Fruit fly (Drosophila melanogaster) whole organism, embryonic: ENCODE data around the gene CG7650.

ENCODE experiments used
- ATbp ChIP-seq: fragments of 200-800 bp; sonication (Bioruptor generic); optimal IDR thresholded peaks from 2 replicates; lab custom pipeline; 2017; ENCODE audit warnings: missing biosample characterization, mild to moderate bottlenecking, missing genetic modification characterization, missing genetic modification reagents
- Bgb ChIP-seq: fragments of 200-800 bp; sonication (Bioruptor generic); IDR thresholded peaks from 2 replicates; pipeline ENCODE4 v1.3.6; 2022; ENCODE audit warnings: missing biosample characterization, missing genetic modification characterization; ENCODE audit not compliant: partially characterized antibody
- CG11504 ChIP-seq: fragments of 200-800 bp; sonication (Bioruptor generic); optimal IDR thresholded peaks from 3 replicates; lab custom pipeline; 2019; ENCODE audit warnings: missing biosample characterization, mild to moderate bottlenecking, missing genetic modification characterization, moderate library complexity
- CG13287 ChIP-seq: fragments of 200-800 bp; sonication (Bioruptor generic); IDR thresholded peaks from 2 replicates; pipeline ENCODE4 v1.3.6; 2022; ENCODE audit warnings: missing biosample characterization, missing genetic modification characterization; ENCODE audit not compliant: partially characterized antibody
- CG15479 ChIP-seq: fragments of 200-800 bp; sonication (Bioruptor generic); optimal IDR thresholded peaks from 3 replicates; lab custom pipeline; 2019; ENCODE audit warnings: missing biosample characterization, mild to moderate bottlenecking, missing genetic modification characterization, moderate library complexity
- CG16779 ChIP-seq: fragments of 200-800 bp; sonication (Bioruptor generic); IDR thresholded peaks from 2 replicates; pipeline ENCODE4 v1.3.6; 2022; ENCODE audit warnings: missing biosample characterization, missing genetic modification characterization
- CG17802 ChIP-seq: fragments of 200-800 bp; sonication (Bioruptor generic); optimal IDR thresholded peaks from 2 replicates; lab custom pipeline; 2018; ENCODE audit warnings: missing biosample characterization, mild to moderate bottlenecking, missing genetic modification characterization, moderate library complexity
- CG2116 ChIP-seq: fragments of 200-800 bp; sonication (Bioruptor generic); optimal IDR thresholded peaks from 3 replicates; lab custom pipeline; 2018; ENCODE audit warnings: missing biosample characterization, mild to moderate bottlenecking, missing genetic modification characterization
- CG33557 ChIP-seq: fragments of 200-800 bp; sonication (Bioruptor generic); optimal IDR thresholded peaks from 2 replicates; lab custom pipeline; 2019; ENCODE audit warnings: missing biosample characterization, mild to moderate bottlenecking, missing genetic modification characterization, moderate library complexity
- CG34224 ChIP-seq: fragments of 200-800 bp; sonication (Bioruptor generic); IDR thresholded peaks from 3 replicates; pipeline ENCODE4 v1.3.6; 2022; ENCODE audit warnings: missing biosample characterization, missing genetic modification characterization; ENCODE audit not compliant: partially characterized antibody
- CG3995 ChIP-seq: fragments of 200-800 bp; sonication (Bioruptor generic); optimal IDR thresholded peaks from 3 replicates; lab custom pipeline; 2016; ENCODE audit warnings: missing biosample characterization, missing genetic modification characterization
- CG42726 ChIP-seq: fragments of 200-800 bp; sonication (Bioruptor generic); IDR thresholded peaks from 2 replicates; pipeline ENCODE4 v1.3.6; 2022; ENCODE audit warnings: missing biosample characterization, missing genetic modification characterization; ENCODE audit not compliant: partially characterized antibody
- CG43689 ChIP-seq: fragments of 200-800 bp; sonication (Bioruptor generic); IDR thresholded peaks from 2 replicates; pipeline ENCODE4 v1.3.6; 2022; ENCODE audit warnings: missing biosample characterization, missing genetic modification characterization
- CG4854 ChIP-seq: fragments of 200-800 bp; sonication (Bioruptor generic); optimal IDR thresholded peaks from 2 replicates; lab custom pipeline; 2016; ENCODE audit warnings: missing biosample characterization, missing genetic modification characterization, inconsistent platforms
- CG5245 ChIP-seq: fragments of 200-800 bp; sonication (Bioruptor generic); optimal IDR thresholded peaks from 3 replicates; lab custom pipeline; 2016; ENCODE audit warnings: missing biosample characterization, missing genetic modification characterization
- CG6765 ChIP-seq: fragments of 200-800 bp; sonication (Bioruptor generic); optimal IDR thresholded peaks from 3 replicates; lab custom pipeline; 2017; ENCODE audit warnings: missing biosample characterization, mild to moderate bottlenecking, missing genetic modification characterization
- CG8290 ChIP-seq, 3 experiments: fragments of 200-800 bp; sonication (Bioruptor generic); optimal IDR thresholded peaks; 2 replicates each; lab custom pipeline; 2016 to 2019; ENCODE audit warnings: missing biosample characterization in 3 of 3, missing genetic modification characterization in 3 of 3, mild to moderate bottlenecking in 2 of 3, moderate library complexity in 1 of 3
- CHES-1-like ChIP-seq: fragments of 200-800 bp; sonication (Bioruptor generic); optimal IDR thresholded peaks from 2 replicates; lab custom pipeline; 2016; ENCODE audit warnings: missing biosample characterization, missing genetic modification characterization
- Dp ChIP-seq: fragments of 200-800 bp; sonication (Bioruptor generic); optimal IDR thresholded peaks from 2 replicates; lab custom pipeline; 2018; ENCODE audit warnings: missing biosample characterization, mild to moderate bottlenecking, missing genetic modification characterization, moderate library complexity
- Drgx ChIP-seq: fragments of 200-800 bp; sonication (Bioruptor generic); IDR thresholded peaks from 2 replicates; pipeline ENCODE4 v1.3.6; 2022; ENCODE audit warnings: missing biosample characterization, missing genetic modification characterization
- H2.0 ChIP-seq: fragments of 200-800 bp; sonication (Bioruptor generic); IDR thresholded peaks from 2 replicates; pipeline ENCODE4 v1.3.6; 2022; ENCODE audit warnings: missing biosample characterization, missing genetic modification characterization
- Hey ChIP-seq: fragments of 200-800 bp; sonication (Bioruptor generic); optimal IDR thresholded peaks from 3 replicates; lab custom pipeline; 2018; ENCODE audit warnings: missing biosample characterization, mild to moderate bottlenecking, missing genetic modification characterization
- Hr51 ChIP-seq, 2 experiments: fragments of 200-800 bp; sonication (Bioruptor generic); optimal IDR thresholded peaks; 2 replicates in 1 of 2; 3 replicates in 1 of 2; lab custom pipeline; 2016 to 2018; ENCODE audit warnings: missing biosample characterization in 2 of 2, missing genetic modification characterization in 2 of 2, mild to moderate bottlenecking in 1 of 2, moderate library complexity in 1 of 2
- MBD-R2 ChIP-seq: fragments of 200-800 bp; sonication (Bioruptor generic); IDR thresholded peaks from 2 replicates; pipeline ENCODE4 v1.3.6; 2022; ENCODE audit warnings: missing biosample characterization, missing genetic modification characterization
- MESR4 ChIP-seq: fragments of 200-800 bp; sonication (Bioruptor generic); optimal IDR thresholded peaks from 2 replicates; lab custom pipeline; 2018; ENCODE audit warnings: missing biosample characterization, mild to moderate bottlenecking, missing genetic modification characterization, moderate library complexity
- NC2β ChIP-seq: fragments of 200-800 bp; sonication (Bioruptor generic); optimal IDR thresholded peaks from 2 replicates; lab custom pipeline; 2016; ENCODE audit warnings: missing biosample characterization, missing genetic modification characterization
- NFAT ChIP-seq: fragments of 200-800 bp; sonication (Bioruptor generic); IDR thresholded peaks from 2 replicates; pipeline ENCODE4 v1.3.6; 2022; ENCODE audit warnings: missing biosample characterization, missing genetic modification characterization
- PHDP ChIP-seq: fragments of 200-800 bp; sonication (Bioruptor generic); optimal IDR thresholded peaks from 3 replicates; lab custom pipeline; 2018; ENCODE audit warnings: missing biosample characterization, mild to moderate bottlenecking, missing genetic modification characterization, moderate library complexity
- Pdp1 ChIP-seq, 2 experiments: fragments of 200-800 bp; sonication (Bioruptor generic); optimal IDR thresholded peaks; 3 replicates each; lab custom pipeline; 2016; ENCODE audit warnings: missing biosample characterization in 2 of 2, missing genetic modification characterization in 2 of 2, mild to moderate bottlenecking in 1 of 2, moderate library complexity in 1 of 2
- Ravus ChIP-seq: fragments of 200-800 bp; sonication (Bioruptor generic); IDR thresholded peaks from 2 replicates; pipeline ENCODE4 v1.3.6; 2022; ENCODE audit warnings: missing biosample characterization, missing genetic modification characterization
- Scr ChIP-seq: fragments of 200-800 bp; sonication (Bioruptor generic); IDR thresholded peaks from 2 replicates; pipeline ENCODE4 v1.3.6; 2022; ENCODE audit warnings: missing biosample characterization, missing genetic modification characterization; ENCODE audit not compliant: partially characterized antibody
- Usf ChIP-seq: fragments of 200-800 bp; sonication (Bioruptor generic); optimal IDR thresholded peaks from 2 replicates; lab custom pipeline; 2017; ENCODE audit warnings: missing genotype, missing biosample characterization, missing genetic modification characterization
- YL-1 ChIP-seq: fragments of 200-800 bp; sonication (Bioruptor generic); optimal IDR thresholded peaks from 3 replicates; lab custom pipeline; 2017; ENCODE audit warnings: missing biosample characterization, mild to moderate bottlenecking, missing genetic modification characterization
- ac ChIP-seq: fragments of 200-800 bp; sonication (Bioruptor generic); optimal IDR thresholded peaks from 3 replicates; lab custom pipeline; 2017; ENCODE audit warnings: missing biosample characterization, mild to moderate bottlenecking, missing genetic modification characterization
- bbx ChIP-seq: fragments of 200-800 bp; sonication (Bioruptor generic); IDR thresholded peaks from 2 replicates; pipeline ENCODE4 v1.3.6; 2022; ENCODE audit warnings: missing biosample characterization, missing genetic modification characterization; ENCODE audit not compliant: partially characterized antibody
- chm ChIP-seq: fragments of 200-800 bp; sonication (Bioruptor generic); IDR thresholded peaks from 2 replicates; pipeline ENCODE4 v1.3.6; 2022; ENCODE audit warnings: missing biosample characterization, missing genetic modification characterization
- fd102C ChIP-seq: fragments of 200-800 bp; sonication (Bioruptor generic); optimal IDR thresholded peaks from 2 replicates; lab custom pipeline; 2018; ENCODE audit warnings: missing biosample characterization, mild to moderate bottlenecking, missing genetic modification characterization, moderate library complexity
- gfzf ChIP-seq: fragments of 200-800 bp; sonication (Bioruptor generic); optimal IDR thresholded peaks from 2 replicates; lab custom pipeline; 2016; ENCODE audit warnings: missing biosample characterization, mild to moderate bottlenecking, missing genetic modification characterization, moderate library complexity
- gsb ChIP-seq: fragments of 200-800 bp; sonication (Bioruptor generic); IDR thresholded peaks from 2 replicates; pipeline ENCODE4 v1.3.6; 2022; ENCODE audit warnings: missing biosample characterization, missing genetic modification characterization
- jing ChIP-seq: fragments of 200-800 bp; sonication (Bioruptor generic); optimal IDR thresholded peaks from 2 replicates; lab custom pipeline; 2018; ENCODE audit warnings: missing biosample characterization, mild to moderate bottlenecking, missing genetic modification characterization
- prd ChIP-seq, 3 experiments: fragments of >200 bp in 2 of 3; fragments of 200-800 bp in 1 of 3; sonication (Bioruptor generic) in 1 of 3; optimal IDR thresholded peaks in 2 of 3; IDR thresholded peaks in 1 of 3; 2 replicates in 2 of 3; 3 replicates in 1 of 3; pipeline versions ENCODE4 v1.3.6 to Lab custom; 2017 to 2022; ENCODE audit warnings: missing biosample characterization in 1 of 3, missing genetic modification characterization in 1 of 3
- pzg ChIP-seq: fragments of 200-800 bp; sonication (Bioruptor generic); optimal IDR thresholded peaks from 3 replicates; lab custom pipeline; 2018; ENCODE audit warnings: missing biosample characterization, mild to moderate bottlenecking, missing genetic modification characterization, moderate library complexity
- sna ChIP-seq: fragments of 200-800 bp; sonication (Bioruptor generic); IDR thresholded peaks from 2 replicates; pipeline ENCODE4 v1.3.6; 2022; ENCODE audit warnings: missing biosample characterization, missing genetic modification characterization; ENCODE audit not compliant: partially characterized antibody
- sob ChIP-seq: fragments of 200-800 bp; sonication (Bioruptor generic); IDR thresholded peaks from 2 replicates; pipeline ENCODE4 v1.3.6; 2022; ENCODE audit warnings: missing biosample characterization, missing genetic modification characterization
- stwl ChIP-seq: fragments of 200-800 bp; sonication (Bioruptor generic); optimal IDR thresholded peaks from 3 replicates; lab custom pipeline; 2018; ENCODE audit warnings: missing biosample characterization, mild to moderate bottlenecking, missing genetic modification characterization, moderate library complexity
- tll ChIP-seq, 2 experiments: fragments of 200-800 bp in 1 of 2; fragments of >200 bp in 1 of 2; sonication (Bioruptor generic) in 1 of 2; optimal IDR thresholded peaks; 2 replicates each; lab custom pipeline; 2017 to 2019; ENCODE audit warnings: missing biosample characterization in 2 of 2, missing genetic modification characterization in 2 of 2, mild to moderate bottlenecking in 1 of 2, moderate library complexity in 1 of 2
- trh ChIP-seq: fragments of 200-800 bp; sonication (Bioruptor generic); optimal IDR thresholded peaks from 2 replicates; lab custom pipeline; 2016; ENCODE audit warnings: missing biosample characterization, missing genetic modification characterization
- vnd ChIP-seq: fragments of 200-800 bp; sonication (Bioruptor generic); IDR thresholded peaks from 3 replicates; pipeline ENCODE4 v1.3.6; 2022; ENCODE audit warnings: missing biosample characterization, missing genetic modification characterization; ENCODE audit not compliant: partially characterized antibody
- wor ChIP-seq: fragments of 200-800 bp; sonication (Bioruptor generic); IDR thresholded peaks from 2 replicates; pipeline ENCODE4 v1.3.6; 2022; ENCODE audit warnings: missing biosample characterization, missing genetic modification characterization
- z ChIP-seq: fragments of 200-800 bp; sonication (Bioruptor generic); IDR thresholded peaks from 3 replicates; pipeline ENCODE4 v1.3.6; 2022; ENCODE audit warnings: missing biosample characterization, missing genetic modification characterization

Gene CG7650

DNA sequence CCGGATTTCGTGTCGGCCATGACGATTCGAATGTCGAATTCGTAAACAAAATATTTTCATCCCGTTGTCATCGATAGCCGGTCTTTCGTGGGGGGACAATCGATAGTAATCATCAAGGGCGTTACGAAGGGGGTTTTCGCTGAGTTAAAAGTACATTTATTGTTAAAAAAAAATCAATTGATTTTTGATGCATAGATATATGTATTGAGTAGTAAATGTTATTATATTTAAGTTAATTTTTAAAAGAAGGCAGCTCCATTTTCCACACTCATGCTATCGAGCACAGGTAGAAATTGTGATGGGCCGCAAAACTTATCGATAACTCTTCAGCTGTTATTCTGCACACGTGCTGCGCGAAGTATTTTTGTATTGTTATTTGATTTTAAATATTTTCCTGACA, 29.7 kb downstream of the CG7650 start, which contains the start of the genes mrn and CG12301 (continued):
- peak; percentile 79 for TF ChIP-seq bbx
- no peak for TF ChIP-seq PHDP (tag; lab: Kevin White, UChicago)
- TF ChIP-seq Usf (GFP tag; lab: Kevin White, UChicago): peak; percentile 23
- TF ChIP-seq trh (GFP tag; lab: Kevin White, UChicago): peak; percentile 24
- no peak for TF ChIP-seq Ravus (GFP tag; lab: Robert Waterston, UW)
- TF ChIP-seq sob (GFP tag; lab: Robert Waterston, UW): peak; percentile 99
- peak; percentile 87 for TF ChIP-seq Bgb (GFP tag; lab: Robert Waterston, UW)
- TF ChIP-seq gfzf: peak; percentile 22
- TF ChIP-seq wor: peak; percentile 33; the same call in 1 of the 2 replicates
- no peak for TF ChIP-seq prd (optimal IDR thresholded peaks at IDR 0.05; lab: Kevin White, UChicago)
- TF ChIP-seq prd (GFP tag; IDR thresholded peaks at IDR 0.05; lab: Robert Waterston, UW): peak; percentile 96
- TF ChIP-seq Pdp1 (GFP tag; optimal IDR thresholded peaks at IDR 0.05; lab: Kevin White, UChicago): peak in 1 of 2 experiments; percentile 76
- TF ChIP-seq NC2β (GFP tag; lab: Kevin White, UChicago): peak; percentile 33
- TF ChIP-seq vnd (GFP tag; lab: Robert Waterston, UW): peak; percentile 92
- TF ChIP-seq CG43689 (GFP tag; lab: Robert Waterston, UW): no peak
- TF ChIP-seq chm: 0 out of 2 replicates have a peak, but pooled peaks have one; percentile 48
- no peak for TF ChIP-seq CG6765
- no peak for TF ChIP-seq CG8290 (GFP tag; optimal IDR thresholded peaks at IDR 0.05; lab: Kevin White, UChicago)
- no peak for TF ChIP-seq CG8290 (tag; optimal IDR thresholded peaks at IDR 0.05; lab: Kevin White, UChicago)
- TF ChIP-seq Hey: no peak
- TF ChIP-seq z (GFP tag; lab: Robert Waterston, UW): peak; percentile 54; the same call in 1 of the 3 replicates
- no peak for TF ChIP-seq CG15479 (GFP tag; lab: Kevin White, UChicago)
- TF ChIP-seq Hr51 (GFP tag; optimal IDR thresholded peaks at IDR 0.05; lab: Kevin White, UChicago): peak in 1 of 2 experiments; percentile 67
- TF ChIP-seq CG17802: peak; percentile 51
- no peak for TF ChIP-seq ac (GFP tag; lab: Kevin White, UChicago)
- peak; percentile 97 for TF ChIP-seq CG13287 (GFP tag; lab: Robert Waterston, UW)
- TF ChIP-seq fd102C (GFP tag; lab: Kevin White, UChicago): no peak
- TF ChIP-seq H2.0 (GFP tag; lab: Robert Waterston, UW): peak; percentile 72
- no peak for TF ChIP-seq jing
- peak; percentile 92 for TF ChIP-seq Drgx (GFP tag; lab: Robert Waterston, UW)
- no peak for TF ChIP-seq tll (GFP tag; optimal IDR thresholded peaks at IDR 0.05; lab: Kevin White, UChicago)
- no peak for TF ChIP-seq CG11504
- no peak for TF ChIP-seq ATbp
- TF ChIP-seq gsb (GFP tag; lab: Robert Waterston, UW): peak; percentile 52; the same call in 1 of the 2 replicates
- TF ChIP-seq CG3995 (GFP tag; lab: Kevin White, UChicago): peak; percentile 68
- peak; percentile 74 for TF ChIP-seq CG4854 (GFP tag; lab: Kevin White, UChicago)
- TF ChIP-seq CG42726: peak; percentile 75
- no peak for TF ChIP-seq CG16779 (GFP tag; lab: Robert Waterston, UW)
- peak; percentile 88 for TF ChIP-seq NFAT (GFP tag; lab: Robert Waterston, UW)
- peak; percentile 39 for TF ChIP-seq CG33557

DNA sequence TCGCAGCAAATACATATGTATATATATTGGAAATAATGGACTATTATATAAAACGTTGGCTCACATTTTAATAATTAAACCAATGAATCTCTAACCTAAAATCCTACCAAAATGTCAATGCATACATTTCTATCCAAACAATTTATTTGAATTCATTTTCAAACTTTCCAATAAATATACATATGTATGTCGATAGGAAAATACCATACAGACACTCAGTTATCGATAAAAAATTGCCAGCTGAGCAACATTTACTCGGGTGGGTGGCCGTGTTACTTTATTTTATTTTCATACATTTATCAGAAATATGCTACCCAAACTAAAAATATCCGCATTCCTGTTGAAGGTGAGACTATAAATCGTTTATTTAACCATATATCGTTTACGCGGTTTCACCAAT, 33.8 kb downstream of the CG7650 start, which contains the start of gene Ufsp2:
Ufsp2 (plus strand) TSS at position 214 of the 400 bp plus-strand sequence.
- TF ChIP-seq Scr (peak; percentile 41; the same call in 1 of the 2 replicates), sna (GFP tag; lab: Robert Waterston, UW) (0 out of 2 replicates have a peak, but pooled peaks have one; percentile 23), MESR4 (GFP tag; lab: Kevin White, UChicago) (peak; percentile 55), CG34224 (GFP tag; lab: Robert Waterston, UW) (peak; percentile 61; the same call in 2 of the 3 replicates), CG2116 (GFP tag; lab: Kevin White, UChicago) (peak; percentile 26), CG5245 (GFP tag; lab: Kevin White, UChicago) (no peak), MBD-R2 (GFP tag; lab: Robert Waterston, UW) (peak; percentile 37; the same call in 1 of the 2 replicates), pzg (peak; percentile 11), YL-1 (GFP tag; lab: Kevin White, UChicago) (peak; percentile 31), stwl (tag; lab: Kevin White, UChicago) (peak; percentile 24), CHES-1-like (GFP tag; lab: Kevin White, UChicago) (no peak), Dp (GFP tag; lab: Kevin White, UChicago) (peak; percentile 52)
